Worm (Caenorhabditis elegans) whole organism, L2 larva: Measurements from ENCODE around the gene Y41C4A.12.

Experiments used
- C34F6.9 ChIP-seq: fragments of 150-350 bp; optimal IDR thresholded peaks from 2 replicates; lab custom pipeline; 2014; ENCODE audit warnings: missing biosample characterization, missing genetic modification characterization
- F13H6.1 ChIP-seq: sonication (generic microtip); optimal IDR thresholded peaks from 2 replicates; lab custom pipeline; 2016; ENCODE audit warnings: missing genetic modification characterization, missing compliant biosample characterization
- R02D3.7 ChIP-seq: fragments of 150-350 bp; optimal IDR thresholded peaks from 2 replicates; lab custom pipeline; 2014; ENCODE audit warnings: missing biosample characterization, missing genetic modification characterization
- Y55F3AM.14 ChIP-seq: fragments of 200-800 bp; sonication (Bioruptor generic); optimal IDR thresholded peaks from 2 replicates; lab custom pipeline; 2018; ENCODE audit warnings: mild to moderate bottlenecking, missing genetic modification characterization, missing compliant biosample characterization
- ZK546.5 ChIP-seq: sonication (generic microtip); optimal IDR thresholded peaks from 2 replicates; lab custom pipeline; 2017; ENCODE audit warnings: missing biosample characterization, missing genetic modification characterization
- alr-1 ChIP-seq: fragments of 150-350 bp; optimal IDR thresholded peaks from 2 replicates; lab custom pipeline; 2014; ENCODE audit warnings: missing biosample characterization, missing genetic modification characterization
- aly-2 ChIP-seq: fragments of 150-350 bp; optimal IDR thresholded peaks from 2 replicates; lab custom pipeline; 2014; ENCODE audit warnings: missing biosample characterization, missing genetic modification characterization
- ama-1 ChIP-seq: fragments of 150-350 bp; optimal IDR thresholded peaks from 2 replicates; lab custom pipeline; 2018; ENCODE audit warnings: inconsistent platforms
- blmp-1 ChIP-seq: sonication (generic microtip); optimal IDR thresholded peaks from 2 replicates; lab custom pipeline; 2017; ENCODE audit warnings: missing genetic modification characterization, mild to moderate bottlenecking, missing compliant biosample characterization, antibody characterized with exemption, moderate library complexity; ENCODE audit not compliant: insufficient read depth
- ceh-16 ChIP-seq: fragments of 150-350 bp; optimal IDR thresholded peaks from 2 replicates; lab custom pipeline; 2014; ENCODE audit warnings: missing biosample characterization, missing genetic modification characterization
- egl-27 ChIP-seq: sonication (generic microtip); optimal IDR thresholded peaks from 3 replicates; lab custom pipeline; 2017; ENCODE audit warnings: missing biosample characterization, missing genetic modification reagents, missing genetic modification characterization
- elt-1 ChIP-seq: fragments of 150-350 bp; optimal IDR thresholded peaks from 2 replicates; lab custom pipeline; 2014; ENCODE audit warnings: missing biosample characterization, missing genetic modification characterization
- lin-11 ChIP-seq: fragments of 150-350 bp; sonication (generic microtip); optimal IDR thresholded peaks from 2 replicates; lab custom pipeline; 2014; ENCODE audit warnings: missing biosample characterization, missing genetic modification characterization, inconsistent platforms, mixed read lengths
- lin-13 ChIP-seq: fragments of 150-350 bp; optimal IDR thresholded peaks from 2 replicates; lab custom pipeline; 2014; ENCODE audit warnings: missing biosample characterization, missing genetic modification reagents, missing genetic modification characterization
- lin-39 ChIP-seq: fragments of 150-350 bp; optimal IDR thresholded peaks from 2 replicates; lab custom pipeline; 2014; ENCODE audit warnings: missing biosample characterization, missing genetic modification reagents, missing genetic modification characterization
- lsy-2 ChIP-seq, 2 experiments: fragments of 150-350 bp in 1 of 2; sonication (generic microtip) in 1 of 2; optimal IDR thresholded peaks; 2 replicates each; lab custom pipeline; 2014 to 2017; ENCODE audit warnings: missing biosample characterization in 2 of 2, missing genetic modification characterization in 2 of 2
- mab-5 ChIP-seq: fragments of 150-350 bp; optimal IDR thresholded peaks from 2 replicates; lab custom pipeline; 2014; ENCODE audit warnings: missing biosample characterization, missing genetic modification characterization
- mbf-1 ChIP-seq: sonication (generic microtip); optimal IDR thresholded peaks from 2 replicates; lab custom pipeline; 2017; ENCODE audit warnings: missing biosample characterization, missing genetic modification characterization
- nhr-10 ChIP-seq: sonication (generic microtip); optimal IDR thresholded peaks from 2 replicates; lab custom pipeline; 2017; ENCODE audit warnings: missing biosample characterization, missing genetic modification characterization
- nhr-11 ChIP-seq: fragments of 150-350 bp; optimal IDR thresholded peaks from 2 replicates; lab custom pipeline; 2014; ENCODE audit warnings: missing biosample characterization, missing genetic modification characterization
- nhr-12 ChIP-seq: fragments of 150-350 bp; optimal IDR thresholded peaks from 2 replicates; lab custom pipeline; 2014; ENCODE audit warnings: missing biosample characterization, missing genetic modification characterization
- nhr-129 ChIP-seq: fragments of 150-350 bp; optimal IDR thresholded peaks from 2 replicates; lab custom pipeline; 2014; ENCODE audit warnings: missing biosample characterization, missing genetic modification characterization
- nhr-23 ChIP-seq: fragments of 150-350 bp; optimal IDR thresholded peaks from 2 replicates; lab custom pipeline; 2014; ENCODE audit warnings: missing biosample characterization, missing genetic modification reagents, missing genetic modification characterization
- nhr-25 ChIP-seq: fragments of 150-350 bp; sonication (generic microtip); optimal IDR thresholded peaks from 3 replicates; lab custom pipeline; 2014; ENCODE audit warnings: missing biosample characterization, missing genetic modification characterization
- nhr-6 ChIP-seq: fragments of 150-350 bp; optimal IDR thresholded peaks from 2 replicates; lab custom pipeline; 2014; ENCODE audit warnings: missing biosample characterization, missing genetic modification characterization
- nhr-77 ChIP-seq: fragments of 150-350 bp; optimal IDR thresholded peaks from 2 replicates; lab custom pipeline; 2014; ENCODE audit warnings: missing biosample characterization, missing genetic modification characterization
- peb-1 ChIP-seq: fragments of 150-350 bp; optimal IDR thresholded peaks from 2 replicates; lab custom pipeline; 2014; ENCODE audit warnings: missing biosample characterization, missing genetic modification characterization
- sem-4 ChIP-seq: fragments of 150-350 bp; optimal IDR thresholded peaks from 2 replicates; lab custom pipeline; 2014; ENCODE audit warnings: missing biosample characterization, missing genetic modification reagents, missing genetic modification characterization
- skn-1 ChIP-seq: sonication (generic microtip); optimal IDR thresholded peaks from 2 replicates; lab custom pipeline; 2017; ENCODE audit warnings: missing biosample characterization, missing genetic modification characterization
- sma-3 ChIP-seq: sonication (generic microtip); optimal IDR thresholded peaks from 2 replicates; lab custom pipeline; 2016; ENCODE audit warnings: missing genetic modification reagents, missing genetic modification characterization, missing compliant biosample characterization
- sma-9 ChIP-seq, 2 experiments: fragments of 150-350 bp in 1 of 2; sonication (generic microtip) in 1 of 2; optimal IDR thresholded peaks; 2 replicates each; lab custom pipeline; 2014 to 2016; ENCODE audit warnings: missing genetic modification characterization in 2 of 2, mild to moderate bottlenecking in 1 of 2, missing biosample characterization in 1 of 2, missing compliant biosample characterization in 1 of 2, missing genetic modification reagents in 1 of 2, moderate library complexity in 1 of 2
- snpc-4 ChIP-seq: fragments of 150-350 bp; optimal IDR thresholded peaks from 2 replicates; lab custom pipeline; 2014; ENCODE audit warnings: missing biosample characterization, missing genetic modification characterization
- unc-39 ChIP-seq: fragments of 150-350 bp; optimal IDR thresholded peaks from 2 replicates; lab custom pipeline; 2014; ENCODE audit warnings: missing biosample characterization, missing genetic modification characterization
- unc-55 ChIP-seq: fragments of 150-350 bp; sonication (generic microtip); optimal IDR thresholded peaks from 3 replicates; lab custom pipeline; 2014; ENCODE audit warnings: missing biosample characterization, missing genetic modification reagents, missing genetic modification characterization
- unc-62 ChIP-seq: fragments of 150-350 bp; optimal IDR thresholded peaks from 2 replicates; lab custom pipeline; 2014; ENCODE audit warnings: missing biosample characterization, missing genetic modification reagents, missing genetic modification characterization
- zag-1 ChIP-seq: fragments of 150-350 bp; optimal IDR thresholded peaks from 2 replicates; lab custom pipeline; 2014; ENCODE audit warnings: missing biosample characterization, missing genetic modification characterization
- ztf-11 ChIP-seq: sonication (generic microtip); optimal IDR thresholded peaks from 2 replicates; lab custom pipeline; 2017; ENCODE audit warnings: missing biosample characterization, missing genetic modification characterization

Gene Y41C4A.12

DNA sequence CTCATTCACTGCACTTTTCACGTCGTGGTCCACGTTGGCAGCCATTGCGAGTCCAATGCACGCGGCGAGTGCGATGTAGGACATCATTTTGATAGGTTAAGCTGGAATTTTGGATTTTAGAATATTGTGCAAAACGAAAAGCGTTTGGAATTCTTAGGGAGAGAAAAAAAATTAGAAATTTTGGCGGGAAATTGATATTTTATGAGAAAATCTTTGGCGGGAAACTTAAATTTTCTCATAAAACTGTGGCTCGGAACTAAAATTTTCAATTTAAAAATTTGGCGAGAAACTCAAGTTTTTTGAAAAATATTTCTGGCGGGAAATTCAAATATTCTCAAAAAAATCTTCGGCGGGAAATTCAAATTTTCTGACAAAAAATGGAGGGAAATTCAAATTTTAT, 11.0 kb upstream of the Y41C4A.12 start, which contains the start of gene sup-1:
Gene sup-1, minus strand, starts transcription at position 101 of the 400 bp plus-strand sequence.
- TF ChIP-seq snpc-4 (tag; lab: Kevin White, UChicago) (no peak), nhr-6 (tag; lab: Kevin White, UChicago) (no peak), aly-2 (no peak), egl-27 (tag; lab: Kevin White, UChicago) (no peak), zag-1 (tag; lab: Kevin White, UChicago) (no peak), Y55F3AM.14 (GFP tag; lab: Kevin White, UChicago) (no peak), blmp-1 (no peak), ceh-16 (tag; lab: Kevin White, UChicago) (no peak), unc-39 (tag; lab: Kevin White, UChicago) (no peak), lsy-2 (tag; optimal IDR thresholded peaks at IDR 0.05; lab: Kevin White, UChicago) (no peak), C34F6.9 (tag; lab: Kevin White, UChicago) (no peak), nhr-12 (tag; lab: Kevin White, UChicago) (no peak), lin-13 (GFP tag; lab: Kevin White, UChicago) (no peak), nhr-11 (tag; lab: Kevin White, UChicago) (no peak), mbf-1 (tag; lab: Kevin White, UChicago) (no peak), nhr-77 (tag; lab: Kevin White, UChicago) (no peak), R02D3.7 (no peak), ZK546.5 (tag; lab: Kevin White, UChicago) (no peak)

ce11 chrIII:11732943-11733342, 6.5 kb upstream of the Y41C4A.12 start:
- TF ChIP-seq sem-4 (tag; lab: Kevin White, UChicago) = no peak
- no peak for TF ChIP-seq R02D3.7
- TF ChIP-seq lin-11 = no peak
- TF ChIP-seq F13H6.1 (tag; lab: Kevin White, UChicago) = no peak
- no peak for TF ChIP-seq lin-39 (tag; lab: Kevin White, UChicago)
- TF ChIP-seq sma-9 (GFP tag; optimal IDR thresholded peaks at IDR 0.05; lab: Kevin White, UChicago) = no peak
- TF ChIP-seq sma-9 (tag; optimal IDR thresholded peaks at IDR 0.05; lab: Kevin White, UChicago) = no peak
- no peak for TF ChIP-seq nhr-25 (tag; lab: Kevin White, UChicago)
- no peak for TF ChIP-seq unc-39 (tag; lab: Kevin White, UChicago)
- no peak for TF ChIP-seq ceh-16 (tag; lab: Kevin White, UChicago)
- no peak for TF ChIP-seq skn-1
- TF ChIP-seq unc-62 (GFP tag; lab: Kevin White, UChicago) = no peak
- no peak for TF ChIP-seq aly-2
- no peak for TF ChIP-seq peb-1 (tag; lab: Kevin White, UChicago)
- no peak for TF ChIP-seq elt-1 (tag; lab: Kevin White, UChicago)
- TF ChIP-seq, all 48 proteins: peak for 0

DNA sequence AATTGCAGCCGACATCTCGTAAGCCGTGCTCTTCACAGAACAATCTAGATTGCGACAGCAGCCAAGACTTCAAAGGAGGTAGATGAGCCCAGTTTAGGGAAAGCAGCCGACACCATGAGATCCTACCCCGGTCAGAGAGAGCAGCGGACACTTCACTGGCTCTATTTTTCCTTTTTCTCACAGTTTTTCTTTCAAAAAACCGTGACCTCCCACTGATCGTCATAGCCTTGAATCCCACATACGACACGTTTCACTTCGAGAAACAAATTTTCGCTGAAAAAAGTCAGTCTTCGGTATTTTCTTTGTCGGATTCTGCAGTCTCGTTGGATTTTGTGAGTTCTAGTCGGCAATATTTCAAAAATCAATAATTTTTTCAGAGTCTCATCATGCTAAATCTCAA, 5.6 kb upstream of the Y41C4A.12 start, which contains the start of gene Y41C4A.21:
Gene Y41C4A.21, plus strand, starts transcription at position 301 of the 400 bp plus-strand sequence.
- no peak for TF ChIP-seq nhr-129 (tag; lab: Kevin White, UChicago)

DNA sequence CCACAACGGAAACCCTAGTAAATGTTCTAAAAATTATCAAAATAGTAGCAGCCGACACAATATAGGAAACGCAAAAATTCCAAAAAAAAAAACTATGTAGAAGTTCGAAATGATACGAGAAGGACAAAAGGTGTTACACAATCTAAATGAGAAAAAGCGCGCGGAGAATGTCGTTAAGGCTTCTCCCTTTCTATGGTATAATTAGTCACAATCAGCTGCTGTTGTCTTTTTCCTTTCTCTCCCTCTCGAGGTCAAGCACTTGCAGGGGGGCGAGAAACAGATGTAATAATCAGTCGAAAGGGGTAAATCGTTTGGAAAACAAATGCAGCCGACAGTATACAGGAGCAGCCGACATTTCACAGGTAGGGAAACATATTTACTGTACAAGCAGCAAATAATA, 5.0 kb upstream of the Y41C4A.12 start:
- no peak for TF ChIP-seq mab-5 (tag; lab: Kevin White, UChicago)
- TF ChIP-seq alr-1 (tag; lab: Kevin White, UChicago) = no peak
- TF ChIP-seq nhr-77 (tag; lab: Kevin White, UChicago) = no peak
- TF ChIP-seq ztf-11 (tag; lab: Kevin White, UChicago) = no peak
- TF ChIP-seq Y55F3AM.14 (GFP tag; lab: Kevin White, UChicago) = no peak
- no peak for TF ChIP-seq ZK546.5 (tag; lab: Kevin White, UChicago)
- TF ChIP-seq unc-55 = no peak
- no peak for TF ChIP-seq nhr-129 (tag; lab: Kevin White, UChicago)
- no peak for TF ChIP-seq ama-1 (lab: Kevin White, UChicago)
- TF ChIP-seq aly-2 = no peak
- TF ChIP-seq nhr-23 (tag; lab: Kevin White, UChicago) = no peak

- TF ChIP-seq sma-3 (no peak), unc-55 (no peak), nhr-10 (tag; lab: Kevin White, UChicago) (no peak)
Observed at ce11 chrIII:11730850-11731249, 4.4 kb upstream of the Y41C4A.12 start.
